Worm (Caenorhabditis elegans): Measurements from ENCODE around the gene Y16B4A.2.

Gene Y16B4A.2

DNA sequence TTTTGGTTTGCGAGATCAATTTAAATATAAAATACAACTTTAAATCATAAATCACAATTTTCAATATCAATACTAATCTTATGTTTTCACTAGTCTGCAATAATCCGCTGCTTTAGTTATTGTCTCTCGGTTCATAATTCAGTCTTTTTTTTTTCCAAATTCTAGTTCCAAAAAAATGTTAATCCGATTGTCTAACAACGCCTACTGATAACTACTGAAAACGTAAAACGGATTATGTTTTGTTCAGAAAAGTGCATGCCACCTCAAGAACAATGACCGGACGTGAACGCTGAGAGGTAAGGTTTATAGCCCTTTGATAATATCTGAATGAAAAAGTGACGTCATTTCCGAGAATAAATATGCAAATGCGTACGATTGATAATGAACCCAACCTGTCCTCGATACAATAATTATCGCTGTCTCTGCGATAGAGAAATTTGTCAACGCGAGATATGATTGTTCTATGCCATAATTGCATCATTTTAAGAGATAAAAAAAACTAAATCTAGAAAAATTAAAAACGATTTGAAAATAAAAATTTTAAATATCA lies 21.6 kb upstream of the Y16B4A.2 start, which contains the start of gene sprr-2:
TSS of gene sprr-2 (plus strand) at position 248 of the 550 bp plus-strand sequence.
- peak; percentile 51 for TF ChIP-seq elt-3 (tag; optimal IDR thresholded peaks at IDR 0.05)
- TF ChIP-seq cnd-1 (tag; optimal IDR thresholded peaks at IDR 0.05) = no peak

DNA sequence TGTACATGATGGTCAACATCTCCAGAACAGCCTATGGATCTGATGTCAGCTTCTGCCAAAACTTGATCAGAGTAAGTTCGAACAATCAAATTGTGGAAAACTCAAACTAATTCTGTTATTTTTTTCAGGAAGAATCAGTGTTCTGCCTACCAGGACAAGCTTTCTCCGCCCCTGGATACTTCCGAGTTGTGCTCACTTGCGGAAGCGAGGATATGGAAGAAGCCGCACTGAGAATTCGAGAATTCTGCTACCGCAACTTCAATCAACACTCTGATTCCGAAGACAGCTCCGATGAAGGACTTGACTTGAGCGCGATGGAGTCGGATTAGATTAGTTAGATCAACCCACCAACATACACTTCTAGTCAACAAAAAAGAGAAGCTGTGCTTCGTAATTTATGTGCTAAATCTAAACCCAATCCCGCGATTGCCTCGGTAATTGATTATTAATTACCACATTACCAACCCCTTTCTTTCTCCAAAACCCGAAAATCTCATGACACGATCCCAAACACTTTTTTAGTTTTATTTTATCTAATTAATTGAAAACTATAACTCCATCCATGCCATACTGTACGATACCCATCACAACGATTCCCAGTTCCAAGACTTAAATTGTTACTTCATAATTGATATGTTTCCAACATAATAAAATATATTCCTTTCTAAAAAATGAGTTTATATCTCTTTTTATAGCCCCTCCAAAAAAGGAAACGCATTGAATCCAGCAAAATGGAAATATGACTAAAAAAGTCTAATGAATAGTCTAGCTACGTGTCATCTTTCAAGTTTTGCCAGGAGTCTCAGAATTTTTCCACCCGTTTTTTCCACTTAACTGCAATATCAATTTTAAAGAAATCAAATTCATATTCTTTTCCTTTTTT lies 20.9 kb upstream of the Y16B4A.2 start:
- TF ChIP-seq unc-39 (tag; optimal IDR thresholded peaks at IDR 0.05) (no peak), sem-2 (GFP tag; optimal IDR thresholded peaks at IDR 0.05) (no peak), nhr-2 (tag; optimal IDR thresholded peaks at IDR 0.05) (no peak), cnd-1 (tag; optimal IDR thresholded peaks at IDR 0.05) (no peak), snpc-4 (tag; optimal IDR thresholded peaks at IDR 0.05) (no peak), mab-5 (tag; optimal IDR thresholded peaks at IDR 0.05) (no peak), elt-3 (tag; optimal IDR thresholded peaks at IDR 0.05) (no peak), nhr-12 (tag; optimal IDR thresholded peaks at IDR 0.05) (no peak), ceh-43 (GFP tag; optimal IDR thresholded peaks at IDR 0.05) (no peak), M03D4.4 (tag; optimal IDR thresholded peaks at IDR 0.05) (no peak), unc-120 (tag; optimal IDR thresholded peaks at IDR 0.05; ENCODE audit: poor library complexity, severe bottlenecking) (no peak), lsy-2 (tag; optimal IDR thresholded peaks at IDR 0.05) (no peak), elt-1 (tag; optimal IDR thresholded peaks at IDR 0.05; ENCODE audit: borderline replicate concordance, insufficient read depth) (no peak), ces-1 (GFP tag; optimal IDR thresholded peaks at IDR 0.05) (no peak), nhr-237 (tag; optimal IDR thresholded peaks at IDR 0.05) (no peak), bed-3 (GFP tag; optimal IDR thresholded peaks at IDR 0.05) (no peak), unc-62 (GFP tag; optimal IDR thresholded peaks at IDR 0.05) (no peak), mls-2 (tag; optimal IDR thresholded peaks at IDR 0.05) (no peak)

DNA sequence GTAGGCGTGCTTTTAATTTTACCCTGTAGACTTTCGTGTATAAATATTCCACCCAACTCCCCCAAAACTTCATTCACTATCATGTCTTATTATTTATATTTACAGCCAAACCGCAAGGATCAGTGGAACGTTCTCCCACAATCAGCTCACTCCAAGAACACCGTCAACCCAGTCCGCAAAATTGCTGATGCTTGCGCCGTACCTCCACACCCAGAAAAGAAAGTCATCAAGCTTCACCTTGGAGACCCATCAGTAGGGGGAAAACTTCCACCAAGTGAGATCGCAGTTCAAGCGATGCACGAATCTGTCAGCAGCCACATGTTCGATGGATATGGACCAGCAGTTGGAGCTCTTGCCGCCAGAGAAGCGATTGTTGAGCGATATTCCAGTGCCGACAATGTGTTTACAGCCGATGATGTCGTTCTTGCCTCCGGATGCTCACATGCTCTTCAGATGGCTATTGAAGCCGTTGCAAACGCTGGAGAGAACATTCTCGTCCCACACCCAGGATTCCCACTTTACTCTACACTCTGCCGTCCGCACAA lies 19.6 kb upstream of the Y16B4A.2 start:
- TF ChIP-seq ceh-39 (tag; optimal IDR thresholded peaks at IDR 0.05) (no peak), ces-1 (GFP tag; optimal IDR thresholded peaks at IDR 0.05) (no peak), sem-2 (GFP tag; optimal IDR thresholded peaks at IDR 0.05) (no peak)

DNA sequence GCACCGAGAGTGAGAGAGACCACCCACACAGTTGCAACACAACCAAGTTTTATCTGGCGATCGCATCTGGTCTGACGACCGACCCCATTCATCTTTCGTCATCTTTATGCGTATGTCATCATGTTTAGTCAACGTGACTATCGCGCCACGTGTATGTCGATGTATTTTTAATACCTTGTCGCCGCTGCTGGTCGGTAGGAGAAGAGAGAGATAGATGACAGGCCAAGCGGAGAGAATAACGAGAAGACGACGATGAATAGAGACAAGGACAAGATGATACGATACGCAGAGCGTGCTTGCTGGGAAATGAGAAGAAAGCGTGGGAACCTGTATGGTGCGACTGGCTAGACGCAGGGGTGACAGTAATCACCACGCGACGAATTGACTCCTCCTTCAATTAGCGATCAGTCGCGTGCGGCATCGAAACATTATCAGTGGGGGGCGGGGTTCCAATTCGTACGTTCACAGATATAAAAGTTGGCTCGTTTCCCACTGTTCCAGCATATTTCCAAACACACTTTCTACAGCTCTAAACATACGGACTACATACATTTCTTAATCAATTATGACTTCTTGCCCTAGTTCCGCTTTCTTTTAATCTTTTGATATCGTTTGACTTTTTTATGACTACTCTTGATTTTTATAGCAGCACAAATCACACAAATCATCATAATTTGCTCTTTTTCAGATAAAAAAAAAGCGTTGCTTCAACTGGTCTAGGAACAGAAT lies 18.8 kb upstream of the Y16B4A.2 start, which contains the start of gene tatn-1:
TSS of gene tatn-1 (plus strand) at position 689 of the 729 bp plus-strand sequence.
- peak; percentile 93 for TF ChIP-seq elt-1 (tag; optimal IDR thresholded peaks at IDR 0.05; ENCODE audit: borderline replicate concordance, insufficient read depth)
- TF ChIP-seq lin-32 (GFP tag; optimal IDR thresholded peaks at IDR 0.05) = no peak
- peak; percentile 89 for TF ChIP-seq elt-3 (tag; optimal IDR thresholded peaks at IDR 0.05)
- TF ChIP-seq drap-1 (GFP tag; optimal IDR thresholded peaks at IDR 0.05) = no peak
- peak; percentile 13 for TF ChIP-seq nhr-2 (tag; optimal IDR thresholded peaks at IDR 0.05)
- TF ChIP-seq ces-1 (GFP tag; optimal IDR thresholded peaks at IDR 0.05) = no peak
- peak; percentile 91 for TF ChIP-seq unc-62 (GFP tag; optimal IDR thresholded peaks at IDR 0.05)
- TF ChIP-seq lin-13 (tag; optimal IDR thresholded peaks at IDR 0.05) = no peak
- TF ChIP-seq ham-2 (GFP tag; optimal IDR thresholded peaks at IDR 0.05) = peak; percentile 88
- TF ChIP-seq pha-4 (tag; optimal IDR thresholded peaks at IDR 0.05) = no peak
- no peak for TF ChIP-seq mls-2 (tag; optimal IDR thresholded peaks at IDR 0.05)
- TF ChIP-seq cnd-1 (tag; optimal IDR thresholded peaks at IDR 0.05) = no peak
- TF ChIP-seq mep-1 (tag; optimal IDR thresholded peaks at IDR 0.05) = peak; percentile 23
- TF ChIP-seq nhr-28 (tag; optimal IDR thresholded peaks at IDR 0.05) = no peak

DNA sequence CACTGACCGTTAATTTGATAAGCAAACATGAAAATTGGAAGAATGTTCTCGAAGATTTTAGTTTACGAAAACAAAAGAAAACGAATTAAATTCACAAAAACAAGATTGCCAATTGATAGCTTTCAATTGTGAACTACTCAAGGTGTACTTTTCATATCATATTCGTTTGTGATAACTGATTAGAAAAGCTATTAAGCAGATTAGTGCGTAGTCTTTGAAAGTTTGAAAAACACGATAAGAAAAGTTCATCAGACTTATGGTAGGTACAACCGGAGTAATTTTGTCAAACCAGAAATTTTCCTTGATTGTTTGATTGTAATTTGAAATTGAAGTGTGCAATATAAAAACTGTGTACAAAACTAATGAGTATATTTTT lies 15.9 kb upstream of the Y16B4A.2 start:
- no peak for TF ChIP-seq elt-3 (tag; optimal IDR thresholded peaks at IDR 0.05)
- no peak for TF ChIP-seq flh-1 (GFP tag; optimal IDR thresholded peaks at IDR 0.05)
- TF ChIP-seq ceh-39 (tag; optimal IDR thresholded peaks at IDR 0.05) = no peak
